Worm (Caenorhabditis elegans) whole organism, mixed stage, embryonic: ENCODE data around the gene D2024.18.

Experiments used
- bed-3 ChIP-seq: fragments of 200-800 bp; sonication (Bioruptor generic); optimal IDR thresholded peaks from 3 replicates; lab custom pipeline; 2018; ENCODE audit warnings: mild to moderate bottlenecking, missing genetic modification characterization, moderate library complexity, missing compliant biosample characterization
- ces-1 ChIP-seq: fragments of 150-350 bp; optimal IDR thresholded peaks from 2 replicates; lab custom pipeline; 2014; ENCODE audit warnings: missing biosample characterization, missing genetic modification reagents, missing genetic modification characterization
- elt-1 ChIP-seq: sonication (generic microtip); optimal IDR thresholded peaks from 2 replicates; lab custom pipeline; 2017; ENCODE audit warnings: missing genetic modification characterization, mild to moderate bottlenecking, missing compliant biosample characterization, antibody characterized with exemption, moderate library complexity, borderline replicate concordance; ENCODE audit not compliant: insufficient read depth
- lsy-2 ChIP-seq: fragments of 150-350 bp; optimal IDR thresholded peaks from 2 replicates; lab custom pipeline; 2014; ENCODE audit warnings: missing biosample characterization, missing genetic modification characterization
- mep-1 ChIP-seq: fragments of 150-350 bp; optimal IDR thresholded peaks from 2 replicates; lab custom pipeline; 2017; ENCODE audit warnings: missing biosample characterization, missing genetic modification reagents, missing genetic modification characterization, inconsistent platforms
- nhr-237 ChIP-seq: fragments of 150-350 bp; optimal IDR thresholded peaks from 2 replicates; lab custom pipeline; 2014; ENCODE audit warnings: missing biosample characterization, missing genetic modification characterization
- snpc-4 ChIP-seq: fragments of 150-350 bp; optimal IDR thresholded peaks from 2 replicates; lab custom pipeline; 2014; ENCODE audit warnings: missing biosample characterization, missing genetic modification characterization
- unc-39 ChIP-seq: fragments of 150-350 bp; optimal IDR thresholded peaks from 2 replicates; lab custom pipeline; 2014; ENCODE audit warnings: missing biosample characterization, missing genetic modification characterization

DNA sequence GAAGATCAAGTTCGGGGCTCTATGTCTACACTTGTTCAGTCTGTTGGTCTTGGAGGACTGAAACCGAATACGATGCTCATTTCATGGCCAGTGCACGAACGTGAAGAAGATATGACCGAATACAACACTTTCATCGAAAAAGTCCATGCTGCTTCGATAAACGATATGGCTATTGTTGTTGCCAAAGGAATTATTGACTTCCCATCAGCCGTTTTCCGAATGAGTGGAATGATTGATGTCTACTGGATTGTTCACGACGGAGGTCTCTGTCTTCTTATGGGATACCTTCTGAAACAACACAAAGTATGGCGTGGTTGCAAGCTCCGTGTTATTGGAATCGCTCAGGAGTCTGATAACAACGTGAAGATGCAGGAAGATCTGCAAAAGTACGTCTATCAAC is 34.0 kb upstream of the D2024.18 start:
- TF ChIP-seq nhr-237 (tag; lab: Kevin White, UChicago): no peak
- no peak for TF ChIP-seq lsy-2 (tag; lab: Kevin White, UChicago)
- TF ChIP-seq mep-1 (tag; lab: Kevin White, UChicago): no peak
- TF ChIP-seq unc-39 (tag; lab: Kevin White, UChicago): no peak
- no peak for TF ChIP-seq ces-1
- TF ChIP-seq bed-3: no peak
- TF ChIP-seq elt-1: no peak
- no peak for TF ChIP-seq snpc-4 (tag; lab: Kevin White, UChicago)
